Fruit fly (Drosophila melanogaster): Measurements from ENCODE around the gene CG4042.

Gene CG4042

DNA sequence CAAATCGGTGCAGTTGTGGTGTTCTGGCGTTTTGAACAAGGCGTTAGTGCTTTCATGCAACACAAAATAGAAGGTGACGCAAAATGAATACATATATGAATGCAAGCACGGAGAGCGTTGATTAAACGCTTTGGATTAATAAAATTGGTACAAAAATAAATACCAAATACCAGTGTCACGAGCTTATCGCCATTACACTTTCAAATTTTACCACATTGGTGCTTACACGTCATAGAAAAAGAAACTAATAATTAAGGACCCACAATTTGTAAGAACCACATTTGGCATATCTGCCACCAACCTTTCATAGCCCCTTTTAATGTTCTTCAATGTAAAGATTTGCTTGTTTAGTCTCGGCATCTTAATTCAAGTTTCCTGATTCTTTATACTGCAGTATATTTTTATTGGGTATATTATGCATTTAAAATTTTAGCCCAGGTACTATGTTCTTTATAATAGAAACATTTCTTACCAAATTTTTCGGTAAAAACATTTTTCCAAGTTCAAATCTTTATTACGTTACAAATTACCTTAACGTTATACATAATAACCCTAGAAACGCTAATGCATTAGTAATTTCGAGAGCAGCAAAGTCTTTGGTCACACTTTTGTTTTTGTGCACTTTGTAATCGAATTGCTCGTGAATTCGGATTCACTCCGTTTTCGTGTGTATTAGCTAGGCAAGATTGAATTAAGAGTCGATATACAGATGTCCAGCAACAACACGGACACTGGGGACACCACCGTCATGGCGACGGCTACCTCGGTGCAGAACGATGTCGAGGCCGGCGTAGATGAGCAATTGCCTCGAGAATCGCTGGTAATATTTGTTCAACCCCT lies 7.1 kb upstream of the CG4042 start, which contains the start of the genes Pex16 and Pex14 (continued):
- TF ChIP-seq CG14710 (tag; optimal IDR thresholded peaks at IDR 0.05) (peak; percentile 61), D (optimal IDR thresholded peaks at IDR 0.05) (no peak), D (GFP tag; optimal IDR thresholded peaks at IDR 0.05) (peak; percentile 31), cato (GFP tag; optimal IDR thresholded peaks at IDR 0.05; ENCODE audit: borderline replicate concordance) (peak; percentile 59), seq (GFP tag; IDR thresholded peaks at IDR 0.05) (0 out of 2 replicates have a peak, but pooled peaks have one; percentile 10), CG7745 (tag; optimal IDR thresholded peaks at IDR 0.05) (no peak), Dip2 (GFP tag; IDR thresholded peaks at IDR 0.05) (no peak), cad (GFP tag; optimal IDR thresholded peaks at IDR 0.05) (no peak), kay (GFP tag; optimal IDR thresholded peaks at IDR 0.05) (peak; percentile 49), Dref (GFP tag; IDR thresholded peaks at IDR 0.05) (peak; percentile 37), ro (GFP tag; IDR thresholded peaks at IDR 0.05) (no peak), so (GFP tag; IDR thresholded peaks at IDR 0.05) (peak; percentile 66; the same call in 1 of the 3 replicates), CG31224 (GFP tag; IDR thresholded peaks at IDR 0.05) (peak; percentile 48), tna (GFP tag; IDR thresholded peaks at IDR 0.05; ENCODE audit: partially characterized antibody) (no peak), CG1792 (GFP tag; optimal IDR thresholded peaks at IDR 0.05) (peak; percentile 29), CG7372 (GFP tag; IDR thresholded peaks at IDR 0.05) (peak; percentile 81), CG42726 (GFP tag; IDR thresholded peaks at IDR 0.05; ENCODE audit: partially characterized antibody) (no peak), CG30020 (tag; optimal IDR thresholded peaks at IDR 0.05) (peak; percentile 44), CG6683 (GFP tag; optimal IDR thresholded peaks at IDR 0.05) (no peak), HLH4C (GFP tag; IDR thresholded peaks at IDR 0.05; ENCODE audit: partially characterized antibody) (no peak), MTF-1 (GFP tag; optimal IDR thresholded peaks at IDR 0.05; ENCODE audit: borderline replicate concordance) (no peak), otp (GFP tag; IDR thresholded peaks at IDR 0.05) (no peak), Nf-YC (tag; optimal IDR thresholded peaks at IDR 0.05) (peak; percentile 47), CG12744 (GFP tag; optimal IDR thresholded peaks at IDR 0.05) (peak; percentile 54), crp (GFP tag; optimal IDR thresholded peaks at IDR 0.05) (peak in 1 of 2 experiments; percentile 27), caup (GFP tag; optimal IDR thresholded peaks at IDR 0.05; ENCODE audit: severe bottlenecking) (peak; percentile 27), lov (optimal IDR thresholded peaks at IDR 0.05) (no peak), lov (GFP tag; IDR thresholded peaks at IDR 0.05) (no peak), Meics (GFP tag; optimal IDR thresholded peaks at IDR 0.05) (peak; percentile 74), CG11398 (GFP tag; optimal IDR thresholded peaks at IDR 0.05) (peak; percentile 38), GATAe (GFP tag; conservative IDR thresholded peaks at IDR 0.05) (peak; percentile 47; the same call in 1 of the 2 replicates), jing (GFP tag; optimal IDR thresholded peaks at IDR 0.05) (no peak), Max (GFP tag; optimal IDR thresholded peaks at IDR 0.05) (peak; percentile 53), BtbVII (GFP tag; optimal IDR thresholded peaks at IDR 0.05) (no peak), ap (GFP tag; IDR thresholded peaks at IDR 0.05) (peak; percentile 34; the same call in 1 of the 2 replicates), br (optimal IDR thresholded peaks at IDR 0.05) (no peak), CG4404 (GFP tag; IDR thresholded peaks at IDR 0.05) (peak; percentile 72), pho (GFP tag; optimal IDR thresholded peaks at IDR 0.05) (peak; percentile 87), dan (GFP tag; IDR thresholded peaks at IDR 0.05) (0 out of 2 replicates have a peak, but pooled peaks have one; percentile 36), CG10366 (GFP tag; IDR thresholded peaks at IDR 0.05) (peak; percentile 73), Pdp1 (GFP tag; optimal IDR thresholded peaks at IDR 0.05) (peak; percentile 68 to 82), sim (GFP tag; IDR thresholded peaks at IDR 0.05) (no peak), CG1647 (GFP tag; optimal IDR thresholded peaks at IDR 0.05) (peak; percentile 52), CG11456 (GFP tag; IDR thresholded peaks at IDR 0.05) (peak; percentile 85), rib (GFP tag; IDR thresholded peaks at IDR 0.05) (no peak), CG14667 (GFP tag; IDR thresholded peaks at IDR 0.05) (peak; percentile 68), Xrp1 (GFP tag; IDR thresholded peaks at IDR 0.05) (peak; percentile 69), jumu (GFP tag; optimal IDR thresholded peaks at IDR 0.05) (peak; percentile 69), CG17612 (GFP tag; IDR thresholded peaks at IDR 0.05) (no peak), wor (GFP tag; IDR thresholded peaks at IDR 0.05) (no peak)

All from whole organism, embryonic.